Fruit fly (Drosophila melanogaster): ENCODE data around the gene Sap130.

Gene Sap130

dm6 chr3L:12805660-12806289, at the start of gene Sap130:
Gene Sap130 (plus strand): TSS chr3L:12805902.
- TF ChIP-seq cnc (optimal IDR thresholded peaks at IDR 0.05) (no peak), CG7101 (tag; optimal IDR thresholded peaks at IDR 0.05) (no peak), tj (GFP tag; optimal IDR thresholded peaks at IDR 0.05) (no peak), CG7045 (GFP tag; optimal IDR thresholded peaks at IDR 0.05) (no peak), CG1620 (GFP tag; optimal IDR thresholded peaks at IDR 0.05) (no peak), Crg-1 (GFP tag; optimal IDR thresholded peaks at IDR 0.05) (no peak), Hr96 (GFP tag; optimal IDR thresholded peaks at IDR 0.05) (no peak), Clk (GFP tag; optimal IDR thresholded peaks at IDR 0.05) (no peak)

dm6 chr3L:12772740-12773686, 32.7 kb upstream of the Sap130 start, which contains the start of gene Hip1:
Gene Hip1 (minus strand): TSS chr3L:12773573.
- TF ChIP-seq CG7101 (tag; optimal IDR thresholded peaks at IDR 0.05) (no peak), toe (GFP tag; optimal IDR thresholded peaks at IDR 0.05) (peak; percentile 27), CG33017 (tag; optimal IDR thresholded peaks at IDR 0.05) (peak; percentile 20), Hr96 (GFP tag; optimal IDR thresholded peaks at IDR 0.05) (no peak), kay (GFP tag; ENCODE audit: borderline replicate concordance) (peak; percentile 99), CG12768 (GFP tag; optimal IDR thresholded peaks at IDR 0.05) (peak; percentile 17), Mnt (GFP tag; optimal IDR thresholded peaks at IDR 0.05) (peak; percentile 54), bab1 (GFP tag; optimal IDR thresholded peaks at IDR 0.05) (peak; percentile 43), cic (GFP tag; optimal IDR thresholded peaks at IDR 0.05) (peak; percentile 76)

- TF ChIP-seq bab1 (GFP tag; optimal IDR thresholded peaks at IDR 0.05) (no peak), cic (GFP tag; optimal IDR thresholded peaks at IDR 0.05) (no peak), toe (GFP tag; optimal IDR thresholded peaks at IDR 0.05) (no peak), Hr96 (GFP tag; optimal IDR thresholded peaks at IDR 0.05) (no peak), CG7045 (GFP tag; optimal IDR thresholded peaks at IDR 0.05) (no peak), Clk (GFP tag; optimal IDR thresholded peaks at IDR 0.05) (no peak), ovo (GFP tag; optimal IDR thresholded peaks at IDR 0.05) (no peak), CG1620 (GFP tag; optimal IDR thresholded peaks at IDR 0.05) (no peak), CG11617 (GFP tag; optimal IDR thresholded peaks at IDR 0.05) (no peak), tj (GFP tag; optimal IDR thresholded peaks at IDR 0.05) (no peak), CG14711 (tag; optimal IDR thresholded peaks at IDR 0.05) (no peak), CG5204 (GFP tag; optimal IDR thresholded peaks at IDR 0.05) (no peak), kay (GFP tag; ENCODE audit: borderline replicate concordance) (no peak), CG7101 (tag; optimal IDR thresholded peaks at IDR 0.05) (no peak), cnc (optimal IDR thresholded peaks at IDR 0.05) (no peak), CG12768 (GFP tag; optimal IDR thresholded peaks at IDR 0.05) (no peak), Crg-1 (GFP tag; optimal IDR thresholded peaks at IDR 0.05) (no peak), CG33017 (tag; optimal IDR thresholded peaks at IDR 0.05) (no peak), pad (GFP tag; optimal IDR thresholded peaks at IDR 0.05) (no peak)
Observed at dm6 chr3L:12778616-12779015, 27.1 kb upstream of the Sap130 start, which contains the start of gene CG32106. Gene CG32106 (minus strand): TSS chr3L:12778716.

dm6 chr3L:12780997-12781396, 24.7 kb upstream of the Sap130 start, which contains the start of the genes CG10969 and CG17666:
Gene CG10969 (minus strand): TSS chr3L:12781097.
Gene CG17666 (plus strand): TSS chr3L:12781325.
- TF ChIP-seq CG5204 (GFP tag; optimal IDR thresholded peaks at IDR 0.05) (no peak), CG7045 (GFP tag; optimal IDR thresholded peaks at IDR 0.05) (no peak), Mnt (GFP tag; optimal IDR thresholded peaks at IDR 0.05) (no peak), CG11617 (GFP tag; optimal IDR thresholded peaks at IDR 0.05) (no peak), cnc (optimal IDR thresholded peaks at IDR 0.05) (no peak), bab1 (GFP tag; optimal IDR thresholded peaks at IDR 0.05) (no peak), Clk (GFP tag; optimal IDR thresholded peaks at IDR 0.05) (no peak), cic (GFP tag; optimal IDR thresholded peaks at IDR 0.05) (no peak)

- TF ChIP-seq CG12768 (GFP tag; optimal IDR thresholded peaks at IDR 0.05) (peak; percentile 55), Hr96 (GFP tag; optimal IDR thresholded peaks at IDR 0.05) (no peak), pad (GFP tag; optimal IDR thresholded peaks at IDR 0.05) (no peak), CG1620 (GFP tag; optimal IDR thresholded peaks at IDR 0.05) (no peak), cnc (optimal IDR thresholded peaks at IDR 0.05) (peak; percentile 80 to 82), bab1 (GFP tag; optimal IDR thresholded peaks at IDR 0.05) (peak; percentile 20), tj (GFP tag; optimal IDR thresholded peaks at IDR 0.05) (peak; percentile 83), Clk (GFP tag; optimal IDR thresholded peaks at IDR 0.05) (no peak), cic (GFP tag; optimal IDR thresholded peaks at IDR 0.05) (peak; percentile 48), Crg-1 (GFP tag; optimal IDR thresholded peaks at IDR 0.05) (no peak), CG14711 (tag; optimal IDR thresholded peaks at IDR 0.05) (no peak), ovo (GFP tag; optimal IDR thresholded peaks at IDR 0.05) (no peak), CG33017 (tag; optimal IDR thresholded peaks at IDR 0.05) (no peak), toe (GFP tag; optimal IDR thresholded peaks at IDR 0.05) (no peak), kay (GFP tag; ENCODE audit: borderline replicate concordance) (peak; percentile 91), CG7101 (tag; optimal IDR thresholded peaks at IDR 0.05) (no peak), CG11617 (GFP tag; optimal IDR thresholded peaks at IDR 0.05) (no peak), Mnt (GFP tag; optimal IDR thresholded peaks at IDR 0.05) (peak; percentile 34), CG5204 (GFP tag; optimal IDR thresholded peaks at IDR 0.05) (no peak)
Observed at dm6 chr3L:12789875-12790373, 15.8 kb upstream of the Sap130 start, which contains the start of gene CG42709. Gene CG42709 (plus strand): TSS chr3L:12790192.

Measured in whole organism, adult.